Worm (Caenorhabditis elegans): Measurements from ENCODE around the gene clec-229.

DNA sequence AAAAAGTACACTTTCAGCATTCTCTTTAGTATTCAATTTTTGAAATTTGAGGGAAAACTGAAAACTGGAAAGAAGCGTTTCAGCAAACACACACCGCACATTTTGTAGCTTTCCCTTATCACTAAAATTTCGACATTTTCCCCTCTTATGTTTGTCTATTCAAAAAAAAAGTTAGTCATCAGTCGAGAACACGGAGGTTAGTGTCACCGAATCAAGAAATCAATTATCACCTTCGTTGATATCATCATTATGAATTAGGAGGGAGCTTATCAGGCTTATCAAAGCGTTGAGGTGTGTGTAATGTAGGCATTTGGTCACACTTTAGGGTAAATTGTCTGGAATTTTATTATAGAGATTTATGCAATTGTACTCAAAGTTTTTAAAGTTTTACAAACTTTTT is 42.7 kb downstream of the clec-229 start, which contains the start of gene cpr-3:
- TF ChIP-seq ceh-18 (tag; optimal IDR thresholded peaks at IDR 0.05) (no peak), pag-3 (tag; optimal IDR thresholded peaks at IDR 0.05; ENCODE audit: borderline replicate concordance) (no peak), unc-3 (GFP tag; conservative IDR thresholded peaks at IDR 0.05) (no peak), unc-3 (tag; optimal IDR thresholded peaks at IDR 0.05) (no peak), odd-2 (tag; optimal IDR thresholded peaks at IDR 0.05) (no peak), dve-1 (tag; optimal IDR thresholded peaks at IDR 0.05) (no peak), unc-86 (tag; optimal IDR thresholded peaks at IDR 0.05) (no peak), pha-4 (tag; optimal IDR thresholded peaks at IDR 0.05) (no peak), npax-4 (tag; optimal IDR thresholded peaks at IDR 0.05) (no peak)

Data from whole organism, late embryonic.